4 fruit fly cellular contexts compared by ENCODE assay signal in the genomic region with DNA sequence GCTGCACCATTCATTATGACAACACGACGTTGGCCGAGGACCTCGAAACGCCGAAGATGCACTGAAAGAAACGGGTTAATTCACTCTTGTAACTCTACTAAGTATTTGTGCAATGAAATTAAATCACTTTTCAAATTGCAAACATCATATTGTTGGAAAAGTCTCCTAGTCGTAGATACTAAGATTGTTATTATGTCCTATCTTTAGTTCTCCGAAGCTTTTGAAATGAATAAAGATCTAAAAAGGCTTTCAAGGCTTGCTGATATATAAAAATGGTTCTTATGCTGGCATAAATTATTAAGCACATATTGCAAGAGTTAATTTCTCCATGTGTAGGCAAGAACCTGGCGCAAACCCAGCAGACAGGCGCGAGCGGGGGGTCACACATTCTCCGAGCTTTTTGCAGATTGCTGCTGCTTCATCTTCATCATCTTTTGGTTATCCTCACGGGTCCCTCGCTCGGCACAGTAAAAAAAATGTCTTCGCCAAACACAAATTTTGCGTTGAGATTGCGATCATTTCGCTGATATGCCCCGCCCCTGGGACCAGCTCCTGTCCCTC.
TF ChIP-seq lines count a peak whose summit lies in the region.

No protein-coding gene starts in this region.

- TF ChIP-seq CTCF in whole organism, embryonic (GFP tag; optimal IDR thresholded peaks at IDR 0.05; lab: Kevin White, UChicago): no peak

TF ChIP-seq in whole organism, embryonic, 481 proteins besides CTCF, POLR2A, EP300 and RAD21:
- TF ChIP-seq lbe (GFP tag; optimal IDR thresholded peaks at IDR 0.05; lab: Kevin White, UChicago) (peak; percentile 63), CG14860 (GFP tag; IDR thresholded peaks at IDR 0.05; lab: Robert Waterston, UW; ENCODE audit: partially characterized antibody) (no peak), bsh (GFP tag; optimal IDR thresholded peaks at IDR 0.05; lab: Kevin White, UChicago) (peak in 1 of 2 experiments; percentile 36), corto (GFP tag; optimal IDR thresholded peaks at IDR 0.05; lab: Kevin White, UChicago) (peak; percentile 21), nom (GFP tag; optimal IDR thresholded peaks at IDR 0.05; lab: Kevin White, UChicago) (peak; percentile 35), CG34422 (GFP tag; IDR thresholded peaks at IDR 0.05; lab: Robert Waterston, UW) (no peak)
TF ChIP-seq in whole organism, embryonic: peak in this region for 4.

TF ChIP-seq in whole organism, prepupa, 60 proteins besides CTCF, POLR2A, EP300 and RAD21 (continues in another document):
- TF ChIP-seq salr (GFP tag; optimal IDR thresholded peaks at IDR 0.05; lab: Kevin White, UChicago): peak; percentile 35 to 54
- TF ChIP-seq CG15336 (GFP tag; IDR thresholded peaks at IDR 0.05; lab: Robert Waterston, UW): no peak
- TF ChIP-seq lz (GFP tag; optimal IDR thresholded peaks at IDR 0.05; lab: Kevin White, UChicago): peak; percentile 86
- peak; percentile 69 for TF ChIP-seq Blimp-1 (GFP tag; optimal IDR thresholded peaks at IDR 0.05; lab: Kevin White, UChicago)
- TF ChIP-seq acj6 (GFP tag; optimal IDR thresholded peaks at IDR 0.05; lab: Kevin White, UChicago): peak; percentile 78
- peak; percentile 73 for TF ChIP-seq CG8632 (GFP tag; optimal IDR thresholded peaks at IDR 0.05; lab: Kevin White, UChicago)
- TF ChIP-seq eg (GFP tag; IDR thresholded peaks at IDR 0.05; lab: Robert Waterston, UW): no peak
- TF ChIP-seq CG8119 (GFP tag; IDR thresholded peaks at IDR 0.05; lab: Robert Waterston, UW): peak; percentile 48; the same call in 2 of the 3 replicates
- TF ChIP-seq CG10669 (GFP tag; optimal IDR thresholded peaks at IDR 0.05; lab: Kevin White, UChicago): peak; percentile 84
- TF ChIP-seq Hr39 (GFP tag; optimal IDR thresholded peaks at IDR 0.05; lab: Kevin White, UChicago): peak; percentile 92
- TF ChIP-seq CG11902 (GFP tag; optimal IDR thresholded peaks at IDR 0.05; lab: Kevin White, UChicago): peak; percentile 62
- TF ChIP-seq ss (GFP tag; optimal IDR thresholded peaks at IDR 0.05; lab: Kevin White, UChicago): peak; percentile 46 to 76
- TF ChIP-seq CG6792 (GFP tag; optimal IDR thresholded peaks at IDR 0.05; lab: Kevin White, UChicago): peak; percentile 82
- peak; percentile 68 for TF ChIP-seq CG34406 (GFP tag; optimal IDR thresholded peaks at IDR 0.05; lab: Kevin White, UChicago)
- TF ChIP-seq CG16779 (tag; optimal IDR thresholded peaks at IDR 0.05; lab: Kevin White, UChicago): no peak
- TF ChIP-seq Met (GFP tag; optimal IDR thresholded peaks at IDR 0.05; lab: Kevin White, UChicago): peak; percentile 92
- TF ChIP-seq CG6276 (GFP tag; optimal IDR thresholded peaks at IDR 0.05; lab: Kevin White, UChicago): no peak
- peak; percentile 77 for TF ChIP-seq spab (GFP tag; optimal IDR thresholded peaks at IDR 0.05; lab: Kevin White, UChicago)
- peak; percentile 86 for TF ChIP-seq CG6808 (GFP tag; optimal IDR thresholded peaks at IDR 0.05; lab: Kevin White, UChicago)
- peak; percentile 84 for TF ChIP-seq CG3032 (tag; optimal IDR thresholded peaks at IDR 0.05; lab: Kevin White, UChicago)
- TF ChIP-seq CG7368 (GFP tag; optimal IDR thresholded peaks at IDR 0.05; lab: Kevin White, UChicago): peak; percentile 33
- TF ChIP-seq cyc (GFP tag; optimal IDR thresholded peaks at IDR 0.05; lab: Kevin White, UChicago): peak; percentile 88
- peak; percentile 55 for TF ChIP-seq CG11762 (GFP tag; optimal IDR thresholded peaks at IDR 0.05; lab: Kevin White, UChicago; ENCODE audit: insufficient read depth)
- peak; percentile 92 for TF ChIP-seq esn (GFP tag; optimal IDR thresholded peaks at IDR 0.05; lab: Kevin White, UChicago)
- TF ChIP-seq dac (GFP tag; optimal IDR thresholded peaks at IDR 0.05; lab: Kevin White, UChicago): no peak

TF ChIP-seq in whole organism, pupa, 21 proteins besides CTCF, POLR2A, EP300 and RAD21:
- TF ChIP-seq CG9948 (tag; optimal IDR thresholded peaks at IDR 0.05; lab: Kevin White, UChicago): peak; percentile 79
- TF ChIP-seq CG17806 (tag; optimal IDR thresholded peaks at IDR 0.05; lab: Kevin White, UChicago): peak; percentile 79
- TF ChIP-seq Ets98B (GFP tag; IDR thresholded peaks at IDR 0.05; lab: Robert Waterston, UW): no peak
- peak; percentile 50 for TF ChIP-seq Pif1A (GFP tag; optimal IDR thresholded peaks at IDR 0.05; lab: Kevin White, UChicago)
- no peak for TF ChIP-seq CG4496 (GFP tag; IDR thresholded peaks at IDR 0.05; lab: Robert Waterston, UW)
- peak; percentile 64 for TF ChIP-seq gl (tag; optimal IDR thresholded peaks at IDR 0.05; lab: Kevin White, UChicago)
- peak; percentile 60 for TF ChIP-seq D1 (tag; optimal IDR thresholded peaks at IDR 0.05; lab: Kevin White, UChicago)
- TF ChIP-seq CG15710 (tag; optimal IDR thresholded peaks at IDR 0.05; lab: Kevin White, UChicago): peak; percentile 86
- no peak for TF ChIP-seq CG12605 (GFP tag; IDR thresholded peaks at IDR 0.05; lab: Robert Waterston, UW)
- no peak for TF ChIP-seq rn (GFP tag; IDR thresholded peaks at IDR 0.05; lab: Robert Waterston, UW)
- TF ChIP-seq EcR (GFP tag; optimal IDR thresholded peaks at IDR 0.05; lab: Kevin White, UChicago): no peak
- TF ChIP-seq CG14655 (GFP tag; optimal IDR thresholded peaks at IDR 0.05; lab: Kevin White, UChicago): peak; percentile 62
- TF ChIP-seq fd96Ca (GFP tag; IDR thresholded peaks at IDR 0.05; lab: Robert Waterston, UW): no peak
- peak; percentile 42 for TF ChIP-seq CG8301 (tag; optimal IDR thresholded peaks at IDR 0.05; lab: Kevin White, UChicago)
- TF ChIP-seq CG34367 (tag; optimal IDR thresholded peaks at IDR 0.05; lab: Kevin White, UChicago): peak; percentile 76
- peak; percentile 5 for TF ChIP-seq CG13204 (GFP tag; optimal IDR thresholded peaks at IDR 0.05; lab: Kevin White, UChicago)
- peak; percentile 87 for TF ChIP-seq CG8159 (tag; optimal IDR thresholded peaks at IDR 0.05; lab: Kevin White, UChicago)
- no peak for TF ChIP-seq CG32121 (GFP tag; IDR thresholded peaks at IDR 0.05; lab: Robert Waterston, UW)
- TF ChIP-seq Snoo (tag; optimal IDR thresholded peaks at IDR 0.05; lab: Kevin White, UChicago): peak; percentile 85
- TF ChIP-seq CG10348 (GFP tag; IDR thresholded peaks at IDR 0.05; lab: Robert Waterston, UW): no peak
- TF ChIP-seq Pif1B (GFP tag; optimal IDR thresholded peaks at IDR 0.05; lab: Kevin White, UChicago): peak; percentile 65
TF ChIP-seq in whole organism, pupa: peak in this region for 13.

TF ChIP-seq in whole organism, wandering third instar larva, 38 proteins besides CTCF, POLR2A, EP300 and RAD21 (continues in another document):
- TF ChIP-seq N (GFP tag; optimal IDR thresholded peaks at IDR 0.05; lab: Kevin White, UChicago): no peak
- no peak for TF ChIP-seq Dif (GFP tag; optimal IDR thresholded peaks at IDR 0.05; lab: Kevin White, UChicago; ENCODE audit: partially characterized antibody)
- TF ChIP-seq Rel (GFP tag; optimal IDR thresholded peaks at IDR 0.05; lab: Kevin White, UChicago): no peak
- TF ChIP-seq Rel (tag; optimal IDR thresholded peaks at IDR 0.05; lab: Kevin White, UChicago): peak; percentile 39
- no peak for TF ChIP-seq Abd-B (GFP tag; optimal IDR thresholded peaks at IDR 0.05; lab: Kevin White, UChicago)
- peak; percentile 41 for TF ChIP-seq Jra (GFP tag; optimal IDR thresholded peaks at IDR 0.05; lab: Kevin White, UChicago)
- TF ChIP-seq sv (GFP tag; optimal IDR thresholded peaks at IDR 0.05; lab: Kevin White, UChicago): no peak
- peak; percentile 75 for TF ChIP-seq brk (GFP tag; optimal IDR thresholded peaks at IDR 0.05; lab: Kevin White, UChicago)
- TF ChIP-seq CG32264 (GFP tag; optimal IDR thresholded peaks at IDR 0.05; lab: Kevin White, UChicago): peak; percentile 53
- peak in 1 of 2 experiments; percentile 90 for TF ChIP-seq foxo (GFP tag; optimal IDR thresholded peaks at IDR 0.05; lab: Kevin White, UChicago)
- TF ChIP-seq CrebA (GFP tag; optimal IDR thresholded peaks at IDR 0.05; lab: Kevin White, UChicago; ENCODE audit: borderline replicate concordance): no peak
- peak; percentile 83 for TF ChIP-seq psq (GFP tag; optimal IDR thresholded peaks at IDR 0.05; lab: Kevin White, UChicago)
- TF ChIP-seq br (GFP tag; optimal IDR thresholded peaks at IDR 0.05; lab: Kevin White, UChicago): peak; percentile 87
- TF ChIP-seq jim (GFP tag; optimal IDR thresholded peaks at IDR 0.05; lab: Kevin White, UChicago): no peak
- TF ChIP-seq fru (GFP tag; optimal IDR thresholded peaks at IDR 0.05; lab: Kevin White, UChicago): peak; percentile 92
- TF ChIP-seq h (GFP tag; optimal IDR thresholded peaks at IDR 0.05; lab: Kevin White, UChicago): peak; percentile 87
- no peak for TF ChIP-seq Myc (optimal IDR thresholded peaks at IDR 0.05; lab: Kevin White, UChicago)
- peak; percentile 92 for TF ChIP-seq HLH106 (tag; optimal IDR thresholded peaks at IDR 0.05; lab: Kevin White, UChicago)
- TF ChIP-seq tai (GFP tag; optimal IDR thresholded peaks at IDR 0.05; lab: Kevin White, UChicago): no peak
- TF ChIP-seq usp (GFP tag; optimal IDR thresholded peaks at IDR 0.05; lab: Kevin White, UChicago): no peak
- no peak for TF ChIP-seq Hr83 (GFP tag; optimal IDR thresholded peaks at IDR 0.05; lab: Kevin White, UChicago; ENCODE audit: poor library complexity, severe bottlenecking)
- TF ChIP-seq rgr (GFP tag; optimal IDR thresholded peaks at IDR 0.05; lab: Kevin White, UChicago): peak; percentile 86
- TF ChIP-seq Hr78 (GFP tag; optimal IDR thresholded peaks at IDR 0.05; lab: Kevin White, UChicago): no peak
- TF ChIP-seq dl (GFP tag; optimal IDR thresholded peaks at IDR 0.05; lab: Kevin White, UChicago; ENCODE audit: insufficient read depth in 1 of 2, partially characterized antibody in 2 of 2): no peak
- TF ChIP-seq ey (GFP tag; optimal IDR thresholded peaks at IDR 0.05; lab: Kevin White, UChicago): peak; percentile 88
- TF ChIP-seq Sp1 (GFP tag; optimal IDR thresholded peaks at IDR 0.05; lab: Kevin White, UChicago): peak; percentile 92
- TF ChIP-seq Hnf4 (GFP tag; optimal IDR thresholded peaks at IDR 0.05; lab: Kevin White, UChicago): peak; percentile 79
- TF ChIP-seq pan (optimal IDR thresholded peaks at IDR 0.05; lab: Kevin White, UChicago): no peak
- TF ChIP-seq OdsH (GFP tag; optimal IDR thresholded peaks at IDR 0.05; lab: Kevin White, UChicago): peak; percentile 90
- no peak for TF ChIP-seq Mio (GFP tag; optimal IDR thresholded peaks at IDR 0.05; lab: Kevin White, UChicago)
- TF ChIP-seq dsf (GFP tag; optimal IDR thresholded peaks at IDR 0.05; lab: Kevin White, UChicago; ENCODE audit: borderline replicate concordance): peak; percentile 16
- peak; percentile 81 for TF ChIP-seq dmrt93B (GFP tag; optimal IDR thresholded peaks at IDR 0.05; lab: Kevin White, UChicago)
- peak; percentile 78 for TF ChIP-seq woc (GFP tag; optimal IDR thresholded peaks at IDR 0.05; lab: Kevin White, UChicago)
- peak; percentile 63 for TF ChIP-seq sage (GFP tag; optimal IDR thresholded peaks at IDR 0.05; lab: Kevin White, UChicago)
- TF ChIP-seq CG9705 (GFP tag; optimal IDR thresholded peaks at IDR 0.05; lab: Kevin White, UChicago): peak; percentile 83
- TF ChIP-seq lola (GFP tag; optimal IDR thresholded peaks at IDR 0.05; lab: Kevin White, UChicago): no peak

Comparison
In these comparisons a context has a peak if more than half of its experiments do, and no peak if none do; other contexts are left out.
1. Of the 7 proteins assayed by ChIP-seq in both whole organism, embryonic and whole organism, prepupa: peak only in whole organism, embryonic: none; only in whole organism, prepupa: Blimp-1, CG6854, Hr39, Lpt and Sox102F; in both: none; in neither: 2.